Fruit fly (Drosophila melanogaster): Measurements from ENCODE around the gene ath.

The ath gene

DNA sequence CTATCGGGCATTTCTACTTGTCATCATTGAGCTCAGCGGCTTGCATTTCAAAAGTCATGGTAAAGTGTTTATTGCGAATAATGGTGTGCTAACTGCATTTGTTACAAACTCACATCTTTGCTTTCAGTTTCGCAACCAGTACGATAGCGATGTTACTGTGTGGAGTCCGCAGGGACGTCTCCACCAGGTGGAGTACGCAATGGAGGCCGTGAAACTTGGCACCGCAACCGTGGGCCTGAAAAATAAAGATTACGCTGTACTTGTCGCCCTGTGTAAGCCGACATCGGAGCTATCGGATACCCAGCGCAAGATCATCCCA, 10.4 kb downstream of the ath start:
- TF ChIP-seq toe (GFP tag; optimal IDR thresholded peaks at IDR 0.05) (no peak), cnc (optimal IDR thresholded peaks at IDR 0.05) (peak; percentile 88 to 92)

dm6 chr2L:10222550-10223231, 11.7 kb downstream of the ath start, which contains the start of gene Bcs1:
Gene Bcs1 (plus strand): TSS chr2L:10222657.
- TF ChIP-seq kay (GFP tag; ENCODE audit: borderline replicate concordance): peak; percentile 92
- TF ChIP-seq CG14711 (tag; optimal IDR thresholded peaks at IDR 0.05): no peak

dm6 chr2L:10226213-10226723, 15.3 kb downstream of the ath start:
- TF ChIP-seq bab1 (GFP tag; optimal IDR thresholded peaks at IDR 0.05) (no peak), CG33017 (tag; optimal IDR thresholded peaks at IDR 0.05) (no peak), CG11617 (GFP tag; optimal IDR thresholded peaks at IDR 0.05) (no peak), kay (GFP tag; ENCODE audit: borderline replicate concordance) (peak; percentile 80), CG7045 (GFP tag; optimal IDR thresholded peaks at IDR 0.05) (no peak)

DNA sequence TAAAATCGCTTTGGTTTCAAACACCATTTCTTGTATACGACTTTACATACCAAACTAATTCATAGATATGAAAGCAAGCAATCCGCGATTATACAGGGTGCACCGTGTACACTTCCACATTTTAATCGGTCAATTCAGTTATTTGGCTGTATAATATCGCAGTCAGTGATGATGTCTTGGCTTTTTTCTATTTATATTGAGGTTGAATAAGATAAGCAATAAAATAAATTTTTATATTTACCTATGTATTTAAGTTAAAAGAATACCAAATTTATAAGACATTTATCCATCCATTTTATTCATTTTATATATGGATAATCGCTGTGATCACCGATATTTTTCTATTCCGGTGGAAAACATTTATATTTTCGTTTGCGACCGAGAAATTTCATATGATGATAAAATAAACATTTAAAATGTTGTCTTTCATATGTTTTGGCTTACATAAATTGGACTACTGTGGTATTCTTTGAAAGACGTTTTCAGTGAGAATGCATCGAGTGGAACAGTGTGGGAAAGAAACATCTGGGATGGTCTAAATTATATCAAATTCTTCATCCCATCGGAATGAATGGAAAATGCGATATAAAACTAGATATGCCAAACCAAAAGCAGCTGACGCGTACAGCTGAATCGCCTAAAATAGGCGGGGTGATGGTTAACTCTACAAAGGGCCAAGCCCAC, 15.9 kb downstream of the ath start, which contains the start of gene CG5708:
CG5708 (minus strand) TSS at position 85 of the 684 bp plus-strand sequence.
- TF ChIP-seq tj (GFP tag; optimal IDR thresholded peaks at IDR 0.05) (peak; percentile 19), Clk (GFP tag; optimal IDR thresholded peaks at IDR 0.05) (no peak), Hr96 (GFP tag; optimal IDR thresholded peaks at IDR 0.05) (no peak), cnc (optimal IDR thresholded peaks at IDR 0.05) (no peak), CG1620 (GFP tag; optimal IDR thresholded peaks at IDR 0.05) (peak; percentile 26), pad (GFP tag; optimal IDR thresholded peaks at IDR 0.05) (peak; percentile 14), CG33017 (tag; optimal IDR thresholded peaks at IDR 0.05) (no peak), Crg-1 (GFP tag; optimal IDR thresholded peaks at IDR 0.05) (peak; percentile 33), CG5204 (GFP tag; optimal IDR thresholded peaks at IDR 0.05) (no peak), cic (GFP tag; optimal IDR thresholded peaks at IDR 0.05) (no peak), toe (GFP tag; optimal IDR thresholded peaks at IDR 0.05) (no peak), CG12768 (GFP tag; optimal IDR thresholded peaks at IDR 0.05) (peak; percentile 2), Mnt (GFP tag; optimal IDR thresholded peaks at IDR 0.05) (peak; percentile 40), bab1 (GFP tag; optimal IDR thresholded peaks at IDR 0.05) (peak; percentile 48), ovo (GFP tag; optimal IDR thresholded peaks at IDR 0.05) (no peak), CG11617 (GFP tag; optimal IDR thresholded peaks at IDR 0.05) (peak; percentile 17), CG7101 (tag; optimal IDR thresholded peaks at IDR 0.05) (peak; percentile 29), kay (GFP tag; ENCODE audit: borderline replicate concordance) (no peak), CG14711 (tag; optimal IDR thresholded peaks at IDR 0.05) (peak; percentile 14), CG7045 (GFP tag; optimal IDR thresholded peaks at IDR 0.05) (no peak)

dm6 chr2L:10230455-10230854, 19.5 kb downstream of the ath start:
- TF ChIP-seq CG12768 (GFP tag; optimal IDR thresholded peaks at IDR 0.05) (no peak), kay (GFP tag; ENCODE audit: borderline replicate concordance) (peak; percentile 84), cnc (optimal IDR thresholded peaks at IDR 0.05) (no peak), CG1620 (GFP tag; optimal IDR thresholded peaks at IDR 0.05) (no peak), pad (GFP tag; optimal IDR thresholded peaks at IDR 0.05) (no peak), CG11617 (GFP tag; optimal IDR thresholded peaks at IDR 0.05) (no peak), Mnt (GFP tag; optimal IDR thresholded peaks at IDR 0.05) (no peak)

- TF ChIP-seq CG33017 (tag; optimal IDR thresholded peaks at IDR 0.05) (no peak), CG11617 (GFP tag; optimal IDR thresholded peaks at IDR 0.05) (peak; percentile 2), bab1 (GFP tag; optimal IDR thresholded peaks at IDR 0.05) (peak; percentile 71), CG12768 (GFP tag; optimal IDR thresholded peaks at IDR 0.05) (no peak), CG7045 (GFP tag; optimal IDR thresholded peaks at IDR 0.05) (no peak), cnc (optimal IDR thresholded peaks at IDR 0.05) (no peak), Hr96 (GFP tag; optimal IDR thresholded peaks at IDR 0.05) (no peak)
Observed at dm6 chr2L:10231092-10231494, 20.1 kb downstream of the ath start.

- no peak for TF ChIP-seq CG7045 (GFP tag; optimal IDR thresholded peaks at IDR 0.05)
- TF ChIP-seq CG33017 (tag; optimal IDR thresholded peaks at IDR 0.05): no peak
Observed at dm6 chr2L:10231510-10231909, 20.6 kb downstream of the ath start, which contains the start of gene ova. Gene ova (minus strand): TSS chr2L:10231692.

Data from whole organism, adult.